Fruit fly (Drosophila melanogaster) ovary, adult (tissue): Measurements from ENCODE around the gene CG32603.

Experiments used
- CG17801 ChIP-seq: fragments of 200-800 bp; optimal IDR thresholded peaks from 2 replicates; lab custom pipeline; 2019; ENCODE audit warnings: missing biosample characterization, mild to moderate bottlenecking, missing genetic modification characterization, moderate library complexity; ENCODE audit not compliant: partially characterized antibody

The CG32603 gene

dm6 chrX:14225665-14226064, 41.3 kb downstream of the CG32603 start, which contains the start of gene CG11674:
TSS of gene CG11674 (minus strand) at chrX:14225879.
- TF ChIP-seq CG17801 (GFP tag; lab: Kevin White, UChicago) = no peak

DNA sequence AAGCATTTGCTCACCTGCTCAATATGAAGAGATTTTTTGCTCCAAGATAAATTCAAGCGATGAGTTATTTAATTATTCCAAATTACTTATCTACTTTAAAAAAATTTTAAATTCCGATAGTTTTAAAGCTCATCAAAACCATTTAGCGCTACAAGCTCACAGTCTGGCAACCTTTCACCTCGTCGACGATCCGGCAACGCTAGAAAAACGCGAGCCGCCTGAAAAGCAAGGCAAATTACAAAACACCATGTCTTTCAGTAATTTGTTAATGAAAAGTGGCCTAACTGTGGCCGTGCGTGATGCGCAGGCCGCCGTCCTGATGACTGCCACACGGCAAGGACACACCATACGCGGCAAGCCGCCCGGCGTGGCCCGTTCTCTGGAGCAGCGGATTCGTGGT, 41.7 kb downstream of the CG32603 start, which contains the start of gene mRpL38:
Gene mRpL38 (plus strand): TSS at position 197 of the 400 bp plus-strand sequence.
- TF ChIP-seq CG17801 (GFP tag; lab: Kevin White, UChicago) = no peak

dm6 chrX:14227043-14227442, 42.7 kb downstream of the CG32603 start:
- TF ChIP-seq CG17801 (GFP tag; lab: Kevin White, UChicago) = no peak

- peak; percentile 59 for TF ChIP-seq CG17801 (GFP tag; lab: Kevin White, UChicago)
These were observed 49.5 kb downstream of the CG32603 start, which contains the start of gene CG42271 for dm6 chrX:14233843-14234337. TSS of gene CG42271 (minus strand) at chrX:14234066.

- no peak for TF ChIP-seq CG17801 (GFP tag; lab: Kevin White, UChicago)
These were observed 50.1 kb downstream of the CG32603 start for dm6 chrX:14234468-14234867.
